Fruit fly (Drosophila melanogaster): Measurements from ENCODE around the gene daed.

DNA sequence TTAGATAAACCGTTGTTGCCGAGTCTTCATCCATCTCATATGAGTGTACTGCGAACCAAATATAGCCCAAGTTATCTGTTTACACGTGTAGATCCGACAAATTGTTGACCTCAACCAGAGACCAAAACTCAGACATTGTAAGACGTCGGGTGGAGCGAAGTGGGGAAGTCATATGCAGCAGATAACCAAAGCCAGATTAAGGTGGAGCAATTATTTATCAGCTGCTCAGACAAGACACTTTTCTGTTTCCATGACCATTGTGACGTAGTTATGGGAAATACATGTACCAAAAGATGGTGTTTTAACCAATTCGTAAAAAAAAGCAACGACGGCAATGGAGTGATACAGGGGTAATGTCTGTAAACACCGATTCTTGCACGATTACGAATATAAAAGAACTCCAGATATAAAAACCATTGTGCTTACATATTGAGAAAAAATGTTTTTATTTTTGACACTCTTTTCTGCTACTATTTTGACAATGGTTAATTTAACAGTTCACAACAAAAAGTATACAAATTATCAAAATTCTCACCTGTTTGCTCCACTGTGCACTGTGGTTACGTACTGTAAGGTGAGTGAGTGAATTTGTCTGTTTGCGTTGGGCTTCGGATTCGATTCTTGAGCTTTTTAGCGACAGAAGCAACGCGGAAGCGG lies 38.7 kb downstream of the daed start:
- TF ChIP-seq Stat92E (GFP tag; optimal IDR thresholded peaks at IDR 0.05) (peak in 1 of 3 experiments; percentile 46), Ets65A (GFP tag) (peak; percentile 92), maf-S (GFP tag; optimal IDR thresholded peaks at IDR 0.05) (no peak), toy (GFP tag; IDR thresholded peaks at IDR 0.05) (no peak), CG43689 (GFP tag; IDR thresholded peaks at IDR 0.05) (no peak), ap (GFP tag; IDR thresholded peaks at IDR 0.05) (no peak), CG17361 (GFP tag; IDR thresholded peaks at IDR 0.05) (peak; percentile 39; the same call in 1 of the 3 replicates), CG18011 (GFP tag; optimal IDR thresholded peaks at IDR 0.05) (no peak), emc (GFP tag; optimal IDR thresholded peaks at IDR 0.05) (no peak)
